Worm (Caenorhabditis elegans): Measurements from ENCODE around the gene rmd-3.

Gene rmd-3

ce11 chrII:11339507-11339906, at the start of gene rmd-3:
Gene rmd-3 (minus strand): TSS chrII:11339607.
- no peak for TF ChIP-seq eor-1 (tag; optimal IDR thresholded peaks at IDR 0.05)
- no peak for TF ChIP-seq unc-62 (GFP tag; optimal IDR thresholded peaks at IDR 0.05)
- TF ChIP-seq fkh-2 (tag; optimal IDR thresholded peaks at IDR 0.05), result no peak
- no peak for TF ChIP-seq elt-2 (tag; optimal IDR thresholded peaks at IDR 0.05)
- no peak for TF ChIP-seq fos-1 (tag; optimal IDR thresholded peaks at IDR 0.05)

ce11 chrII:11386950-11387349, 47.5 kb upstream of the rmd-3 start:
- TF ChIP-seq jun-1 (tag; optimal IDR thresholded peaks at IDR 0.05) (no peak), unc-39 (tag; optimal IDR thresholded peaks at IDR 0.05) (no peak), mdl-1 (tag; optimal IDR thresholded peaks at IDR 0.05) (no peak), ztf-4 (tag; optimal IDR thresholded peaks at IDR 0.05) (no peak), elt-2 (tag; optimal IDR thresholded peaks at IDR 0.05) (no peak), nhr-43 (tag; optimal IDR thresholded peaks at IDR 0.05; ENCODE audit: poor library complexity, severe bottlenecking) (no peak), eor-1 (tag; optimal IDR thresholded peaks at IDR 0.05) (no peak), lin-15B (tag; optimal IDR thresholded peaks at IDR 0.05) (no peak), fkh-10 (GFP tag; optimal IDR thresholded peaks at IDR 0.05) (no peak), elt-1 (tag; optimal IDR thresholded peaks at IDR 0.05) (no peak), mml-1 (tag; optimal IDR thresholded peaks at IDR 0.05) (no peak), ceh-9 (tag; optimal IDR thresholded peaks at IDR 0.05) (no peak), R02D3.7 (tag; optimal IDR thresholded peaks at IDR 0.05) (no peak), nhr-25 (tag; optimal IDR thresholded peaks at IDR 0.05) (no peak), ceh-28 (tag; optimal IDR thresholded peaks at IDR 0.05) (no peak), ceh-16 (tag; optimal IDR thresholded peaks at IDR 0.05) (no peak), pqm-1 (tag; optimal IDR thresholded peaks at IDR 0.05) (no peak), nhr-237 (tag; optimal IDR thresholded peaks at IDR 0.05) (no peak), pha-4 (tag; optimal IDR thresholded peaks at IDR 0.05) (no peak), tbx-2 (tag; optimal IDR thresholded peaks at IDR 0.05) (no peak)

- no peak for TF ChIP-seq fkh-10 (GFP tag; optimal IDR thresholded peaks at IDR 0.05)
- TF ChIP-seq ceh-82 (tag; optimal IDR thresholded peaks at IDR 0.05), result no peak
- no peak for TF ChIP-seq ztf-11 (tag; optimal IDR thresholded peaks at IDR 0.05)
- TF ChIP-seq sea-2 (GFP tag; optimal IDR thresholded peaks at IDR 0.05), result no peak
- no peak for TF ChIP-seq nhr-77 (tag; optimal IDR thresholded peaks at IDR 0.05)
- no peak for TF ChIP-seq hmg-11 (tag; optimal IDR thresholded peaks at IDR 0.05)
- TF ChIP-seq egl-5 (tag; optimal IDR thresholded peaks at IDR 0.05), result no peak
- no peak for TF ChIP-seq mml-1 (tag; optimal IDR thresholded peaks at IDR 0.05)
- no peak for TF ChIP-seq nhr-25 (tag; optimal IDR thresholded peaks at IDR 0.05)
- no peak for TF ChIP-seq lin-39 (tag; optimal IDR thresholded peaks at IDR 0.05)
- no peak for TF ChIP-seq nhr-23 (tag; optimal IDR thresholded peaks at IDR 0.05)
- TF ChIP-seq elt-3 (tag; optimal IDR thresholded peaks at IDR 0.05), result no peak
- TF ChIP-seq ama-1 (optimal IDR thresholded peaks at IDR 0.05), result no peak
- no peak for TF ChIP-seq fkh-2 (tag; optimal IDR thresholded peaks at IDR 0.05)
- no peak for TF ChIP-seq nhr-67 (tag; optimal IDR thresholded peaks at IDR 0.05)
- TF ChIP-seq eor-1 (tag; optimal IDR thresholded peaks at IDR 0.05), result no peak
- no peak for TF ChIP-seq egl-27 (tag; optimal IDR thresholded peaks at IDR 0.05)
- TF ChIP-seq R02D3.7 (tag; optimal IDR thresholded peaks at IDR 0.05), result no peak
- TF ChIP-seq pqm-1 (tag; optimal IDR thresholded peaks at IDR 0.05), result no peak
Observed at ce11 chrII:11384099-11384498, 44.7 kb upstream of the rmd-3 start.

- TF ChIP-seq nhr-76 (tag; optimal IDR thresholded peaks at IDR 0.05), result no peak
- TF ChIP-seq mml-1 (tag; optimal IDR thresholded peaks at IDR 0.05), result no peak
- no peak for TF ChIP-seq ceh-9 (tag; optimal IDR thresholded peaks at IDR 0.05)
- no peak for TF ChIP-seq zag-1 (tag; optimal IDR thresholded peaks at IDR 0.05)
- no peak for TF ChIP-seq daf-12 (tag; optimal IDR thresholded peaks at IDR 0.05)
- TF ChIP-seq ZK546.5 (tag; optimal IDR thresholded peaks at IDR 0.05), result no peak
- no peak for TF ChIP-seq nhr-77 (tag; optimal IDR thresholded peaks at IDR 0.05)
- no peak for TF ChIP-seq lsy-12 (tag; optimal IDR thresholded peaks at IDR 0.05)
- TF ChIP-seq ceh-82 (tag; optimal IDR thresholded peaks at IDR 0.05), result no peak
- no peak for TF ChIP-seq ceh-28 (tag; optimal IDR thresholded peaks at IDR 0.05)
- no peak for TF ChIP-seq ama-1 (optimal IDR thresholded peaks at IDR 0.05)
- no peak for TF ChIP-seq eor-1 (tag; optimal IDR thresholded peaks at IDR 0.05)
- TF ChIP-seq fkh-10 (GFP tag; optimal IDR thresholded peaks at IDR 0.05), result no peak
- no peak for TF ChIP-seq nhr-28 (tag; optimal IDR thresholded peaks at IDR 0.05)
- no peak for TF ChIP-seq skn-1 (tag; optimal IDR thresholded peaks at IDR 0.05)
- TF ChIP-seq aly-2 (tag; optimal IDR thresholded peaks at IDR 0.05), result no peak
- TF ChIP-seq nhr-25 (tag; optimal IDR thresholded peaks at IDR 0.05), result no peak
- no peak for TF ChIP-seq lin-39 (tag; optimal IDR thresholded peaks at IDR 0.05)
- TF ChIP-seq ceh-16 (tag; optimal IDR thresholded peaks at IDR 0.05), result no peak
- no peak for TF ChIP-seq snpc-4 (tag; optimal IDR thresholded peaks at IDR 0.05)
Observed at ce11 chrII:11383058-11383457, 43.7 kb upstream of the rmd-3 start, which contains the start of the genes C33B4.5 and C33B4.4. Gene C33B4.5 (plus strand): TSS chrII:11383327. Gene C33B4.4 (minus strand): TSS chrII:11383442.

Data from whole organism, L3 larva.